Fruit fly (Drosophila melanogaster): ENCODE measurements around the gene HBS1.

The HBS1 gene

DNA sequence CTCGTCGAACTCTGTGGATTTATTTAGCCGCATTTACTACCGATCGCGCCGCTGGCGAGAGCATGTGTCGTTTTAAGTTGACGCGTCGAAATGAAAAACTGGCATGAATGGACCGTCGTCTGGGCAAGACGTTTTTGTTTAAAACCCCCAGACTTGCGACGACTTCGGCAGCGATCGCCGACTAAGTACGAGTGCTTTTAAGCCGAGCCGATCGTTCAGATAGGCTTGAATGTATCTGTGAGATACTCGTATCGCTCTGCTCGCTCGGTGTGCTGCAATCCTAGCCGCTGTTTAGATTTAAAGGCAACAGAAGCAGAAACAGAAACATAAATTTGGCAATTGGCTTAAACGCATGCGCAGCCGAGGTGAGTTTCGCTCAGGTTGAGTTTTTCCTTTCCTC lies 45.1 kb upstream of the HBS1 start, which contains the start of gene dsb:
dsb (minus strand) TSS at position 91 of the 400 bp plus-strand sequence.
- TF ChIP-seq CG32264 (GFP tag; optimal IDR thresholded peaks at IDR 0.05) (no peak), CG9705 (GFP tag; optimal IDR thresholded peaks at IDR 0.05) (no peak), Hr83 (GFP tag; optimal IDR thresholded peaks at IDR 0.05; ENCODE audit: poor library complexity, severe bottlenecking) (no peak), Sp1 (GFP tag; optimal IDR thresholded peaks at IDR 0.05) (no peak), Mio (GFP tag; optimal IDR thresholded peaks at IDR 0.05) (no peak), lola (GFP tag; optimal IDR thresholded peaks at IDR 0.05) (no peak), Myc (optimal IDR thresholded peaks at IDR 0.05) (no peak), jim (GFP tag; optimal IDR thresholded peaks at IDR 0.05) (no peak), dsf (GFP tag; optimal IDR thresholded peaks at IDR 0.05; ENCODE audit: borderline replicate concordance) (no peak), HLH106 (tag; optimal IDR thresholded peaks at IDR 0.05) (no peak), usp (GFP tag; optimal IDR thresholded peaks at IDR 0.05) (no peak), Rel (GFP tag; optimal IDR thresholded peaks at IDR 0.05) (no peak), Rel (tag; optimal IDR thresholded peaks at IDR 0.05) (no peak), Vsx2 (GFP tag; optimal IDR thresholded peaks at IDR 0.05; ENCODE audit: partially characterized antibody) (no peak), OdsH (GFP tag; optimal IDR thresholded peaks at IDR 0.05) (no peak), Dfd (GFP tag; optimal IDR thresholded peaks at IDR 0.05) (no peak), dmrt93B (GFP tag; optimal IDR thresholded peaks at IDR 0.05) (no peak), fru (GFP tag; optimal IDR thresholded peaks at IDR 0.05) (no peak), brk (GFP tag; optimal IDR thresholded peaks at IDR 0.05) (no peak), Hnf4 (GFP tag; optimal IDR thresholded peaks at IDR 0.05) (no peak)

DNA sequence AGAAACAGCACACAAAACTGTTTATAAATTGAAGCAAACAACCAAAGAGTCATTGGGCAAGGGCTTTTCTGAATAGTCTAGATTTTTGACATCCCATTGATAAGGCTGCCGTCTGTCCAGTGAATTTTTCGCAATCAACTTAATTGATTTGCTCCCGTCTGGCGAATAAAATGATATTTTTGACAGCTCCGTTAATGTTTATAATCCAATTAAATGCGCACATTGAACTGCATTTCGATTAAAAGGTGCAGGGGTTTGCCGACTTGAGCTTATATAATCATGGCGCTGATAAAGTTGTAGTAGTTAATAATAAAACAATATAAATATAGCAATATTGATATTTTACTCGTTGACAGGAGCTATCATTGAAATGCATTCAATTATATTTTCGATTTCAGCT lies 44.0 kb upstream of the HBS1 start:
- TF ChIP-seq Hr83 (GFP tag; optimal IDR thresholded peaks at IDR 0.05; ENCODE audit: poor library complexity, severe bottlenecking): no peak
- no peak for TF ChIP-seq CG9705 (GFP tag; optimal IDR thresholded peaks at IDR 0.05)
- TF ChIP-seq usp (GFP tag; optimal IDR thresholded peaks at IDR 0.05): no peak
- TF ChIP-seq Sp1 (GFP tag; optimal IDR thresholded peaks at IDR 0.05): no peak
- TF ChIP-seq brk (GFP tag; optimal IDR thresholded peaks at IDR 0.05): no peak
- no peak for TF ChIP-seq ey (GFP tag; optimal IDR thresholded peaks at IDR 0.05)
- TF ChIP-seq Mio (GFP tag; optimal IDR thresholded peaks at IDR 0.05): no peak
- TF ChIP-seq HLH106 (tag; optimal IDR thresholded peaks at IDR 0.05): no peak
- no peak for TF ChIP-seq Hr78 (GFP tag; optimal IDR thresholded peaks at IDR 0.05)
- no peak for TF ChIP-seq Hnf4 (GFP tag; optimal IDR thresholded peaks at IDR 0.05)
- TF ChIP-seq Dfd (GFP tag; optimal IDR thresholded peaks at IDR 0.05): no peak
- no peak for TF ChIP-seq CrebA (GFP tag; optimal IDR thresholded peaks at IDR 0.05; ENCODE audit: borderline replicate concordance)
- no peak for TF ChIP-seq sv (GFP tag; optimal IDR thresholded peaks at IDR 0.05)
- TF ChIP-seq fru (GFP tag; optimal IDR thresholded peaks at IDR 0.05): no peak
- TF ChIP-seq pan (optimal IDR thresholded peaks at IDR 0.05): no peak

DNA sequence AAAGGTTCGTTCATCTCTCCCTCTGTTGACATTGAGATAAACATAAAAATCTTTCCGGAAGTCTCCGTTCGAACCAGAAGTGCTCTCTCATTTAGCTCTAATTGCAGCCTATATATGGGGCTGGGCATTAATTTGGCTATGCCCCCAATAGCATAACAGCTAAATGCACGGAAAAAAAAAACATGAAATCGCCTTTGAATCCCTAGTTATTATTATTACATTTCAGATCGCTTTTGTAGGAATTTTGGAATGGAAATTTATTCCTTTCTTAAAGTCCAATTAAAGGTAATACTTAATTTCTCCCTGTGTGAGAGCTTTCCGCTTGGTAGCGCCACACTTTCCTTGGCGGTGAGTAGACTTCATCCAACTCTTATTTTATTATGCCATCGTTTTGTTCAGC lies 41.2 kb upstream of the HBS1 start:
- TF ChIP-seq foxo (GFP tag; optimal IDR thresholded peaks at IDR 0.05) (no peak), br (GFP tag; optimal IDR thresholded peaks at IDR 0.05) (no peak), ey (GFP tag; optimal IDR thresholded peaks at IDR 0.05) (no peak), usp (GFP tag; optimal IDR thresholded peaks at IDR 0.05) (no peak), dmrt93B (GFP tag; optimal IDR thresholded peaks at IDR 0.05) (no peak), HLH106 (tag; optimal IDR thresholded peaks at IDR 0.05) (no peak), brk (GFP tag; optimal IDR thresholded peaks at IDR 0.05) (no peak), CG32264 (GFP tag; optimal IDR thresholded peaks at IDR 0.05) (no peak), Jra (GFP tag; optimal IDR thresholded peaks at IDR 0.05) (no peak), CG9705 (GFP tag; optimal IDR thresholded peaks at IDR 0.05) (no peak), tai (GFP tag; optimal IDR thresholded peaks at IDR 0.05) (no peak), sv (GFP tag; optimal IDR thresholded peaks at IDR 0.05) (no peak), rgr (GFP tag; optimal IDR thresholded peaks at IDR 0.05) (no peak), dsf (GFP tag; optimal IDR thresholded peaks at IDR 0.05; ENCODE audit: borderline replicate concordance) (no peak)

DNA sequence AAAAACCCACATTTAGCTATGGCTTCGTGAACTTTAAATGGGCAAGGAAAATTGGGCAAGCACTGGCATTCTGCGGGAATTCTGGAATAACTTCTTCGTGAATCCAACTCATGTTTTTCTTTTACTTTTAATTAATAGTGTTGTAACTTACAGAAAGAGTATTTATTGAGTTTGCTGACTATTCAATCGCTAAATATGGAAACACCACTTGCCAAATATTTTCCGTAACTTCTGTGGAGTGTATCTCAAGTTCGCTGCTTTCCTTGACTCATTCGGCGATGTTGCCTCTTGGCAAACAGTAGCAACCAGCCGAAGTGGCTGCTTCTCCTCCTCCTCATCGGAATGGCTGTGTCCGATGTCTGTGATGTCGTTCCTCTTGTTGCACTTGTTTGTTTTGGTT lies 40.2 kb upstream of the HBS1 start:
- TF ChIP-seq dl (GFP tag; optimal IDR thresholded peaks at IDR 0.05; ENCODE audit: insufficient read depth in 1 of 2, partially characterized antibody in 2 of 2) (no peak), Mio (GFP tag; optimal IDR thresholded peaks at IDR 0.05) (no peak), Myc (optimal IDR thresholded peaks at IDR 0.05) (no peak), Vsx2 (GFP tag; optimal IDR thresholded peaks at IDR 0.05; ENCODE audit: partially characterized antibody) (no peak), sage (GFP tag; optimal IDR thresholded peaks at IDR 0.05) (no peak), ey (GFP tag; optimal IDR thresholded peaks at IDR 0.05) (peak; percentile 8), pan (optimal IDR thresholded peaks at IDR 0.05) (no peak), CrebA (GFP tag; optimal IDR thresholded peaks at IDR 0.05; ENCODE audit: borderline replicate concordance) (no peak), OdsH (GFP tag; optimal IDR thresholded peaks at IDR 0.05) (peak; percentile 9), fru (GFP tag; optimal IDR thresholded peaks at IDR 0.05) (peak; percentile 2)

Measured in whole organism, wandering third instar larva.